Worm (Caenorhabditis elegans): ENCODE measurements around the gene dhs-31.

- TF ChIP-seq nhr-28 (tag; optimal IDR thresholded peaks at IDR 0.05), result no peak
- no peak for TF ChIP-seq fos-1 (tag; optimal IDR thresholded peaks at IDR 0.05)
- TF ChIP-seq unc-62 (GFP tag; optimal IDR thresholded peaks at IDR 0.05 in 1 of 2), result no peak
- TF ChIP-seq unc-62 (tag; optimal IDR thresholded peaks at IDR 0.05), result no peak
- TF ChIP-seq mdl-1 (tag; optimal IDR thresholded peaks at IDR 0.05), result no peak
- TF ChIP-seq lin-13 (GFP tag; optimal IDR thresholded peaks at IDR 0.05), result no peak
- TF ChIP-seq aly-2 (tag; optimal IDR thresholded peaks at IDR 0.05), result no peak
- TF ChIP-seq nhr-76 (tag; optimal IDR thresholded peaks at IDR 0.05), result no peak
- no peak for TF ChIP-seq F26F4.8 (GFP tag; conservative IDR thresholded peaks at IDR 0.05)
- no peak for TF ChIP-seq ces-1 (GFP tag; optimal IDR thresholded peaks at IDR 0.05)
- no peak for TF ChIP-seq pha-4 (GFP tag; IDR thresholded peaks at IDR 0.05)
- TF ChIP-seq pha-4 (tag; optimal IDR thresholded peaks at IDR 0.05), result no peak
- no peak for TF ChIP-seq aha-1 (tag)
- no peak for TF ChIP-seq T20F7.1 (GFP tag; optimal IDR thresholded peaks at IDR 0.05)
These were observed 7.7 kb downstream of the dhs-31 start, which contains the start of gene F44D12.6 for ce11 chrIV:10033053-10033452.

Data from whole organism, L4 larva.